Fruit fly (Drosophila melanogaster) whole organism, pupa: ENCODE measurements around the gene CG33061.

ENCODE experiments used
- CG13204 ChIP-seq: fragments of 200-800 bp; sonication (Bioruptor generic); optimal IDR thresholded peaks from 2 replicates; lab custom pipeline; 2018; ENCODE audit warnings: missing biosample characterization, mild to moderate bottlenecking, missing genetic modification characterization, moderate library complexity
- CG17806 ChIP-seq: fragments of 200-800 bp; sonication (Bioruptor generic); optimal IDR thresholded peaks from 2 replicates; lab custom pipeline; 2018; ENCODE audit warnings: missing biosample characterization, mild to moderate bottlenecking, missing genetic modification characterization, moderate library complexity
- CG8159 ChIP-seq: fragments of 200-800 bp; sonication (Bioruptor generic); optimal IDR thresholded peaks from 3 replicates; lab custom pipeline; 2018; ENCODE audit warnings: missing biosample characterization, mild to moderate bottlenecking, missing genetic modification characterization, moderate library complexity
- CG8301 ChIP-seq: fragments of 200-800 bp; sonication (Bioruptor generic); optimal IDR thresholded peaks from 2 replicates; lab custom pipeline; 2018; ENCODE audit warnings: missing biosample characterization, mild to moderate bottlenecking, missing genetic modification characterization
- CG9948 ChIP-seq: fragments of 200-800 bp; sonication (Bioruptor generic); optimal IDR thresholded peaks from 2 replicates; lab custom pipeline; 2018; ENCODE audit warnings: missing biosample characterization, mild to moderate bottlenecking, missing genetic modification characterization, moderate library complexity
- EcR ChIP-seq: fragments of 200-800 bp; sonication (Bioruptor generic); optimal IDR thresholded peaks from 3 replicates; lab custom pipeline; 2019; ENCODE audit warnings: missing biosample characterization, missing genetic modification characterization, mild to moderate bottlenecking, moderate library complexity, missing genetic modification reagents
- fd96Ca ChIP-seq: fragments of 200-800 bp; sonication (Bioruptor generic); IDR thresholded peaks from 3 replicates; pipeline ENCODE4 v1.3.6; 2022; ENCODE audit warnings: missing biosample characterization, missing genetic modification characterization
- gl ChIP-seq: fragments of 200-800 bp; sonication (Bioruptor generic); optimal IDR thresholded peaks from 2 replicates; lab custom pipeline; 2018; ENCODE audit warnings: missing biosample characterization, mild to moderate bottlenecking, missing genetic modification characterization

dm6 chr3L:16286258-16286657, 43.3 kb upstream of the CG33061 start:
- TF ChIP-seq EcR: peak; percentile 87
- TF ChIP-seq CG13204: peak; percentile 33
- peak; percentile 89 for TF ChIP-seq CG8159 (tag; lab: Kevin White, UChicago)
- no peak for TF ChIP-seq CG8301 (tag; lab: Kevin White, UChicago)
- no peak for TF ChIP-seq fd96Ca (GFP tag; lab: Robert Waterston, UW)
- TF ChIP-seq CG17806 (tag; lab: Kevin White, UChicago): peak; percentile 76
- peak; percentile 70 for TF ChIP-seq CG9948 (tag; lab: Kevin White, UChicago)
- peak; percentile 53 for TF ChIP-seq gl (tag; lab: Kevin White, UChicago)
